Worm (Caenorhabditis elegans) whole organism, midembryonic: ENCODE data around the gene sri-62.
"Not testable (repeated sequence)": the region's sequence is repeated elsewhere in the genome, so short reads cannot be mapped to it uniquely, and the experiment has no call there.

ENCODE experiments used
- T22C8.4 ChIP-seq: fragments of 200-800 bp; sonication (Bioruptor generic); IDR thresholded peaks from 2 replicates; pipeline ENCODE4 v1.3.6; 2022; ENCODE audit warnings: missing genetic modification characterization, missing compliant biosample characterization
- cog-1 ChIP-seq: sonication (generic microtip); optimal IDR thresholded peaks from 2 replicates; lab custom pipeline; 2016; ENCODE audit warnings: missing genetic modification characterization, missing compliant biosample characterization
- flt-1 ChIP-seq: fragments of 200-800 bp; sonication (Bioruptor generic); IDR thresholded peaks from 2 replicates; pipeline ENCODE4 v1.3.6; 2022; ENCODE audit warnings: missing genetic modification characterization, missing compliant biosample characterization
- klf-2 ChIP-seq: fragments of 200-800 bp; sonication (Bioruptor generic); conservative IDR thresholded peaks from 2 replicates; pipeline ENCODE4 v1.3.6; 2022; ENCODE audit warnings: missing genetic modification reagents, missing genetic modification characterization, missing compliant biosample characterization
- med-1 ChIP-seq: sonication (generic microtip); optimal IDR thresholded peaks from 2 replicates; lab custom pipeline; 2017; ENCODE audit warnings: missing genetic modification characterization, mild to moderate bottlenecking, missing compliant biosample characterization, antibody characterized with exemption, missing genetic modification reagents; ENCODE audit not compliant: insufficient read depth
- ref-1 ChIP-seq: fragments of 200-800 bp; sonication (Bioruptor generic); conservative IDR thresholded peaks from 2 replicates; pipeline ENCODE4 v1.3.6; 2022; ENCODE audit warnings: missing genetic modification reagents, missing genetic modification characterization, missing compliant biosample characterization
- tab-1 ChIP-seq: fragments of 200-800 bp; sonication (Bioruptor generic); IDR thresholded peaks from 2 replicates; pipeline ENCODE4 v1.3.6; 2022; ENCODE audit warnings: missing genetic modification characterization, missing compliant biosample characterization
- ztf-23 ChIP-seq: fragments of 200-800 bp; sonication (Bioruptor generic); IDR thresholded peaks from 2 replicates; pipeline ENCODE4 v1.3.6; 2022; ENCODE audit warnings: missing genetic modification reagents, missing genetic modification characterization, missing compliant biosample characterization
- ztf-29 ChIP-seq: fragments of 200-800 bp; sonication (Bioruptor generic); IDR thresholded peaks from 2 replicates; pipeline ENCODE4 v1.3.6; 2022; ENCODE audit warnings: missing genetic modification reagents, missing genetic modification characterization, missing compliant biosample characterization

sri-62 gene

ce11 chrII:2677534-2678168 lies 20.6 kb downstream of the sri-62 start, which contains the start of gene F22E5.17:
Gene F22E5.17 (plus strand): TSS chrII:2678041.
- TF ChIP-seq klf-2 (GFP tag; lab: Robert Waterston, UW) = no peak

DNA sequence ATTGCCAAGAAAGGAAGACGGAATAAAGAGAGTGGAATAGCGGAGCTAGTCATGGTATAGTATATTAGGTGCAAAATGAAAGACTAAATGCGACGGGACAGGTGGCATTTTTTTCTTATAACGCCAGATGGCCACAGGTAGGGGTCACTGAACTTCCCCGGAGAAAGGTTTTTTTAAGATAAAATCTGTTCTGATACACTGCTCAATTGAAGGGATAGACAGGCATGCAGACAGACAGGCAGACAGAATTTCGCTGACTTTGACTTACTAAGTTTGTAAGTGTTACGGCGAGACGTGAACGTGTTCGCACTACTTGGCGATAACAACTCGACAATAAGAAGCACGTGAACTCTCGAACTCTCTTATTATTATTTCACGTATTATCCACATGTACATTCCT lies 24.7 kb downstream of the sri-62 start, which contains the start of the genes F22E5.20 and F22E5.1:
Gene F22E5.20, minus strand, starts transcription at position 101 of the 400 bp plus-strand sequence.
Gene F22E5.1, plus strand, starts transcription at position 242 of the 400 bp plus-strand sequence.
- TF ChIP-seq ref-1, ztf-23, flt-1 (GFP tag; lab: Robert Waterston, UW): not testable (repeated sequence)

DNA sequence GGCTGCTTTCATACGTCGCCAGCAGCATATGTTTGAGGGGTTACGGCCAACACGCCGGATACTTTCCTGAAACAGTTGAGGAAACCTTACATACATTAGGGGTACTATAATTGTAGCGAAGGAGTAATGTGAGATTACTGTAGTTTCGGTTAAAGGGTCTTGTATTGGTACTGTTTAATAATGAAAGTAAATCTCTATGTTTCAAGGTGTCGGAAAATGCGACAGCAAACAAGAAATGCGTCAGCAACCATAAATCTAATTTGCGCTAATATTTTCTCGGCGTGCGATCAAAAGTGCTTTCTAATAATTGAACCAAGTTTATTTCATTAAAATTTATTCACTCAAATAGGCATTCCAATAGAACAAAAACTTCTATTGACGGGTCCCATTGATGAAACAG lies 26.0 kb downstream of the sri-62 start, which contains the start of gene sri-57:
Gene sri-57, minus strand, starts transcription at position 101 of the 400 bp plus-strand sequence.
- TF ChIP-seq cog-1 (tag; lab: Kevin White, UChicago); tab-1; T22C8.4 (GFP tag; lab: Robert Waterston, UW): not testable (repeated sequence)

DNA sequence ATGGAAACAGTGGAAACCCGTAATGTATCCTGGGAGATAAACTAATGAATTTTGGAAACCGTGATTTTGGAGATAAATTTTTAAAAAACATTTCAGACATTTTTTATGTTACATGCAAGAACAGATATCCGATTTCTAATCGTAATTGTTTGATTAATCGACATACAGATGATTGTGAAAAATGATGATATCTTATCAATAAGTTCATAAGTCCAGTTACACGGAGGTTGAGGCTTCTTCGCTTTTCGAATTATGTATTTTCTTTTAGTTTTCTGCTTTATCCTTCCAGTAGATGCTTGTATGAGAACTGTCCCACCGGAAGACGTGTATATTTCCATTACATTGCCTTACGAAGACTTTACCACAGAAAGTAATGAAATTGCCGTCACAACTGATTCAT lies 32.7 kb downstream of the sri-62 start, which contains the start of gene F22E5.22:
Gene F22E5.22, plus strand, starts transcription at position 301 of the 400 bp plus-strand sequence.
- TF ChIP-seq tab-1 = no peak
- no peak for TF ChIP-seq cog-1 (tag; lab: Kevin White, UChicago)
- no peak for TF ChIP-seq klf-2 (GFP tag; lab: Robert Waterston, UW)

- TF ChIP-seq klf-2, T22C8.4, ztf-29 (GFP tag; lab: Robert Waterston, UW): not testable (repeated sequence)
Observed at ce11 chrII:2665081-2665480, 33.2 kb downstream of the sri-62 start, which contains the start of gene F22E5.2. Gene F22E5.2 (plus strand): TSS chrII:2665381.

DNA sequence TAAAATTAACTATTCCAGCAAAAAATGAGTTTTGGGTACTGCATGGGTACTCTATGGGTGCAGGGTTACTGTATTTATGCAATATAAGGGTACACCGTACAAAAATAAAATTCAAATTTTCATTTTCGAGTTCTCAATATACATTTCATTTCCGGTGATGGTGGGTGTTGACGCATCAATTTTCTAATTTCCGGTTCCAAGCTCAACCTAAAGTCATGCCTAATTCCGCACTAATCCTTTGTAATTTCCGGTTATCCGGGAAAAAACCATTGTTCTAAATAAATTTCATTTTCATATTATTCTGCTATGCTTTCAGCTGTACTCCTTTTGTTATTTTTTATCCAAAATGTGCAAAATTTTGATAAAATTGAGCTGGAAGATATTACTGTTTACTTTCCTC lies 38.9 kb downstream of the sri-62 start, which contains the start of gene gcy-21:
Gene gcy-21, plus strand, starts transcription at position 301 of the 400 bp plus-strand sequence.
- no peak for TF ChIP-seq klf-2 (GFP tag; lab: Robert Waterston, UW)
- TF ChIP-seq flt-1 (GFP tag; lab: Robert Waterston, UW) = no peak
- no peak for TF ChIP-seq ref-1 (GFP tag; lab: Robert Waterston, UW)
- TF ChIP-seq ztf-23 (GFP tag; lab: Robert Waterston, UW) = no peak
- no peak for TF ChIP-seq ztf-29 (GFP tag; lab: Robert Waterston, UW)
- TF ChIP-seq cog-1 (tag; lab: Kevin White, UChicago) = no peak
- TF ChIP-seq tab-1 = no peak
- no peak for TF ChIP-seq T22C8.4 (GFP tag; lab: Robert Waterston, UW)
- TF ChIP-seq med-1 (GFP tag; lab: Kevin White, UChicago) = no peak

ce11 chrII:2656606-2657005 lies 41.7 kb downstream of the sri-62 start, which contains the start of gene sri-47:
Gene sri-47 (plus strand): TSS chrII:2656906.
- TF ChIP-seq med-1 (GFP tag; lab: Kevin White, UChicago) (no peak), ztf-23 (GFP tag; lab: Robert Waterston, UW) (no peak), flt-1 (GFP tag; lab: Robert Waterston, UW) (no peak), ref-1 (GFP tag; lab: Robert Waterston, UW) (no peak), ztf-29 (GFP tag; lab: Robert Waterston, UW) (no peak), cog-1 (tag; lab: Kevin White, UChicago) (no peak), klf-2 (GFP tag; lab: Robert Waterston, UW) (no peak), T22C8.4 (GFP tag; lab: Robert Waterston, UW) (no peak), tab-1 (no peak)

DNA sequence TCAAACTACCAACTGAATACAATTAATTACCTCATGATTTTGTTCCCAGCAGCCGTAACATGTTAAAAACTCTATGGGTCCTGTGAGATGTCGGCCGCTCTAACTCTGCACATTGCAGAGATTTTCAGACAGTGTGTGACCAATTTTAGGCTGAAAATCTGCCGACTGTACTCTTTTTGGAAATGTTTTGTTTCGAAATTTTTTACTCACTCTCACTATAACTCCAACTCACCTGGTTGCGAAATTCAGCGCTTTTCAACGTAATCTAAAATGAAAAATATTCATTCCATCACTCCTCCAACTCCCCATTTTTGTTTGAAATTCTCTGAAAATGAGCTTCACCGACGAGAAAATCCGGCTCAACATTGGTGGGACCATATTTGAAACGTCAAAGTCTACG lies 48.7 kb downstream of the sri-62 start, which contains the start of the genes F22E5.13 and F22E5.6:
Gene F22E5.13, minus strand, starts transcription at position 101 of the 400 bp plus-strand sequence.
Gene F22E5.6, plus strand, starts transcription at position 297 of the 400 bp plus-strand sequence.
- no peak for TF ChIP-seq ref-1 (GFP tag; lab: Robert Waterston, UW)
- no peak for TF ChIP-seq flt-1 (GFP tag; lab: Robert Waterston, UW)
- no peak for TF ChIP-seq T22C8.4 (GFP tag; lab: Robert Waterston, UW)
- TF ChIP-seq tab-1 = no peak
- no peak for TF ChIP-seq cog-1 (tag; lab: Kevin White, UChicago)
- no peak for TF ChIP-seq med-1 (GFP tag; lab: Kevin White, UChicago)
- no peak for TF ChIP-seq klf-2 (GFP tag; lab: Robert Waterston, UW)
- no peak for TF ChIP-seq ztf-29 (GFP tag; lab: Robert Waterston, UW)
- no peak for TF ChIP-seq ztf-23 (GFP tag; lab: Robert Waterston, UW)

DNA sequence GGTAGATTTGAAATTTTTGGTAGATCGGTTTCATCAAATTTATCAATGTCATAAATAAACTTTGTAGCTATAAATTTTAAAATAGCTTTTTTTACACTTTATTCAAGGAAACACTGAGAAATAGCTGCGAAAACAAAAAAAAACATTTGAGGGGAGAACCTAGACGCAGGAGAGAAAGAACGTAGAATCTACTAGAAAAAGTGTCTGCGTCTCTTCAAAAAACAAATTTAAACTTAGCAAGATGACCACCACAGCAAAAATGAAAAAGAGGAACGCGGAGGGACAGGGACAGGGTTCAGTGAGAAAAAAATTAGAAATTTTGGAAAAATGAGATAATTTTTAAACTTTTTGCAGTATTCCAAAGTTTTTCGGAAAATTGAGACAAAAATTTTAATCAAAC lies 49.3 kb downstream of the sri-62 start:
- TF ChIP-seq tab-1 = no peak
- TF ChIP-seq cog-1 (tag; lab: Kevin White, UChicago) = no peak
- TF ChIP-seq klf-2 (GFP tag; lab: Robert Waterston, UW) = no peak
- no peak for TF ChIP-seq med-1 (GFP tag; lab: Kevin White, UChicago)
